Fruit fly (Drosophila melanogaster) whole organism, prepupa: ENCODE results near the gene Trx2.
A peak's percentile ranks its signal among the peaks of the same experiment; 100 is the strongest.

ENCODE experiments used
- Blimp-1 ChIP-seq: fragments of 200-800 bp; sonication (Bioruptor generic); optimal IDR thresholded peaks from 3 replicates; lab custom pipeline; 2017; ENCODE audit warnings: missing biosample characterization, missing genetic modification characterization, mild to moderate bottlenecking, moderate library complexity, missing genetic modification reagents
- CG10669 ChIP-seq: fragments of 200-800 bp; sonication (Bioruptor generic); optimal IDR thresholded peaks from 3 replicates; lab custom pipeline; 2018; ENCODE audit warnings: missing biosample characterization, mild to moderate bottlenecking, missing genetic modification characterization, moderate library complexity
- CG11294 ChIP-seq: fragments of 200-800 bp; sonication (Bioruptor generic); IDR thresholded peaks from 2 replicates; pipeline ENCODE4 v1.3.6; 2022; ENCODE audit warnings: missing biosample characterization, missing genetic modification characterization
- CG11902 ChIP-seq: fragments of 200-800 bp; sonication (Bioruptor generic); optimal IDR thresholded peaks from 3 replicates; lab custom pipeline; 2016; ENCODE audit warnings: missing biosample characterization, missing genetic modification characterization
- CG15336 ChIP-seq: fragments of 200-800 bp; sonication (Bioruptor generic); IDR thresholded peaks from 2 replicates; pipeline ENCODE4 v1.3.6; 2022; ENCODE audit warnings: missing biosample characterization, missing genetic modification characterization
- CG1621 ChIP-seq: fragments of 200-800 bp; sonication (Bioruptor generic); optimal IDR thresholded peaks from 3 replicates; lab custom pipeline; 2018; ENCODE audit warnings: missing biosample characterization, mild to moderate bottlenecking, missing genetic modification characterization
- CG16779 ChIP-seq: fragments of 200-800 bp; sonication (Bioruptor generic); optimal IDR thresholded peaks from 3 replicates; lab custom pipeline; 2017; ENCODE audit warnings: missing biosample characterization, mild to moderate bottlenecking, missing genetic modification characterization
- CG3032 ChIP-seq: fragments of 200-800 bp; optimal IDR thresholded peaks from 2 replicates; lab custom pipeline; 2019; ENCODE audit warnings: missing biosample characterization, mild to moderate bottlenecking, missing genetic modification characterization, moderate library complexity
- CG34406 ChIP-seq: fragments of 200-800 bp; sonication (Bioruptor generic); optimal IDR thresholded peaks from 3 replicates; lab custom pipeline; 2016; ENCODE audit warnings: missing biosample characterization, missing genetic modification characterization
- CG3919 ChIP-seq: fragments of 200-800 bp; sonication (Bioruptor generic); optimal IDR thresholded peaks from 3 replicates; lab custom pipeline; 2016; ENCODE audit warnings: missing biosample characterization, missing genetic modification characterization
- CG4318 ChIP-seq: fragments of 200-800 bp; sonication (Bioruptor generic); optimal IDR thresholded peaks from 3 replicates; lab custom pipeline; 2017; ENCODE audit warnings: missing biosample characterization, mild to moderate bottlenecking, missing genetic modification characterization
- CG6163 ChIP-seq: fragments of 200-800 bp; sonication (Bioruptor generic); IDR thresholded peaks from 3 replicates; pipeline ENCODE4 v1.3.6; 2022; ENCODE audit warnings: missing biosample characterization, missing genetic modification characterization
- CG6276 ChIP-seq: fragments of 200-800 bp; sonication (Bioruptor generic); optimal IDR thresholded peaks from 2 replicates; lab custom pipeline; 2017; ENCODE audit warnings: missing biosample characterization, mild to moderate bottlenecking, missing genetic modification characterization
- CG8319 ChIP-seq: fragments of 200-800 bp; sonication (Bioruptor generic); optimal IDR thresholded peaks from 3 replicates; lab custom pipeline; 2016; ENCODE audit warnings: missing biosample characterization, missing genetic modification characterization
- CG8632 ChIP-seq: fragments of 200-800 bp; sonication (Bioruptor generic); optimal IDR thresholded peaks from 3 replicates; lab custom pipeline; 2016; ENCODE audit warnings: missing biosample characterization, missing genetic modification characterization
- CG9139 ChIP-seq: fragments of 200-800 bp; sonication (Bioruptor generic); optimal IDR thresholded peaks from 3 replicates; lab custom pipeline; 2017; ENCODE audit warnings: missing biosample characterization, mild to moderate bottlenecking, missing genetic modification characterization
- Eip78C ChIP-seq: fragments of 200-800 bp; sonication (Bioruptor generic); peaks from one replicate; lab custom pipeline; 2016; ENCODE audit warnings: missing biosample characterization, missing genetic modification characterization
- Eip93F ChIP-seq: fragments of 200-800 bp; sonication (Bioruptor generic); optimal IDR thresholded peaks from 2 replicates; lab custom pipeline; 2016; ENCODE audit warnings: missing biosample characterization, mild to moderate bottlenecking, missing genetic modification characterization
- Ets21C ChIP-seq: fragments of 200-800 bp; sonication (Bioruptor generic); optimal IDR thresholded peaks from 3 replicates; lab custom pipeline; 2016; ENCODE audit warnings: missing biosample characterization, missing genetic modification characterization
- Ets96B ChIP-seq: fragments of 200-800 bp; optimal IDR thresholded peaks from 2 replicates; lab custom pipeline; 2019; ENCODE audit warnings: missing biosample characterization, mild to moderate bottlenecking, missing genetic modification characterization, moderate library complexity
- Gug ChIP-seq: fragments of 200-800 bp; sonication (Bioruptor generic); IDR thresholded peaks from 2 replicates; pipeline ENCODE4 v1.3.6; 2022; ENCODE audit warnings: missing biosample characterization, missing genetic modification characterization
- Hr39 ChIP-seq: fragments of 200-800 bp; sonication (Bioruptor generic); optimal IDR thresholded peaks from 2 replicates; lab custom pipeline; 2016; ENCODE audit warnings: missing biosample characterization, missing genetic modification characterization
- Hr4 ChIP-seq: fragments of 200-800 bp; sonication (Bioruptor generic); optimal IDR thresholded peaks from 3 replicates; lab custom pipeline; 2016; ENCODE audit warnings: missing biosample characterization, missing genetic modification characterization
- Lpt ChIP-seq: fragments of 200-800 bp; sonication (Bioruptor generic); optimal IDR thresholded peaks from 3 replicates; lab custom pipeline; 2016; ENCODE audit warnings: missing biosample characterization, missing genetic modification characterization
- Met ChIP-seq: fragments of 200-800 bp; sonication (Bioruptor generic); optimal IDR thresholded peaks from 3 replicates; lab custom pipeline; 2016; ENCODE audit warnings: missing biosample characterization, missing genetic modification characterization
- OdsH ChIP-seq: fragments of 200-800 bp; sonication (Bioruptor generic); optimal IDR thresholded peaks from 3 replicates; lab custom pipeline; 2016; ENCODE audit warnings: missing biosample characterization, missing genetic modification characterization
- Smox ChIP-seq: fragments of 200-800 bp; sonication (Bioruptor generic); optimal IDR thresholded peaks from 3 replicates; lab custom pipeline; 2016; ENCODE audit warnings: missing biosample characterization, missing genetic modification characterization
- Sox102F ChIP-seq: fragments of 200-800 bp; sonication (Bioruptor generic); optimal IDR thresholded peaks from 2 replicates; lab custom pipeline; 2016; ENCODE audit warnings: missing biosample characterization, mild to moderate bottlenecking, missing genetic modification characterization
- Sox14 ChIP-seq: fragments of 200-800 bp; sonication (Bioruptor generic); optimal IDR thresholded peaks from 3 replicates; lab custom pipeline; 2016; ENCODE audit warnings: missing biosample characterization, missing genetic modification characterization
- acj6 ChIP-seq: fragments of 200-800 bp; sonication (Bioruptor generic); optimal IDR thresholded peaks from 3 replicates; lab custom pipeline; 2016; ENCODE audit warnings: missing biosample characterization, missing genetic modification characterization
- cyc ChIP-seq: fragments of 200-800 bp; sonication (Bioruptor generic); optimal IDR thresholded peaks from 3 replicates; lab custom pipeline; 2016; ENCODE audit warnings: missing biosample characterization, missing genetic modification characterization
- eg ChIP-seq: fragments of 200-800 bp; sonication (Bioruptor generic); IDR thresholded peaks from 3 replicates; pipeline ENCODE4 v1.3.6; 2022; ENCODE audit warnings: missing biosample characterization, missing genetic modification characterization
- fd59A ChIP-seq: fragments of 200-800 bp; sonication (Bioruptor generic); optimal IDR thresholded peaks from 2 replicates; lab custom pipeline; 2017; ENCODE audit warnings: missing biosample characterization, mild to moderate bottlenecking, missing genetic modification characterization, missing genetic modification reagents
- fd85E ChIP-seq: fragments of 200-800 bp; sonication (Bioruptor generic); optimal IDR thresholded peaks from 3 replicates; lab custom pipeline; 2016; ENCODE audit warnings: missing biosample characterization, missing genetic modification characterization
- net ChIP-seq: fragments of 200-800 bp; sonication (Bioruptor generic); optimal IDR thresholded peaks from 3 replicates; lab custom pipeline; 2016; ENCODE audit warnings: missing biosample characterization, missing genetic modification characterization
- spab ChIP-seq: fragments of 200-800 bp; sonication (Bioruptor generic); optimal IDR thresholded peaks from 2 replicates; lab custom pipeline; 2017; ENCODE audit warnings: missing biosample characterization, mild to moderate bottlenecking, missing genetic modification characterization, missing genetic modification reagents
- ss ChIP-seq, 2 experiments: fragments of 200-800 bp; sonication (Bioruptor generic); optimal IDR thresholded peaks; 2 replicates in 1 of 2; 3 replicates in 1 of 2; lab custom pipeline; 2017 to 2018; ENCODE audit warnings: mild to moderate bottlenecking in 2 of 2, missing biosample characterization in 2 of 2, missing genetic modification characterization in 2 of 2, moderate library complexity in 1 of 2
- svp ChIP-seq: fragments of 200-800 bp; sonication (Bioruptor generic); peaks from one replicate; lab custom pipeline; 2016; ENCODE audit warnings: missing biosample characterization, missing genetic modification characterization

The Trx2 gene

dm6 chr2L:9633811-9634436 is 21.0 kb downstream of the Trx2 start, which contains the start of gene Apoltp (continued):
- TF ChIP-seq CG6163 (GFP tag; lab: Robert Waterston, UW) (peak; percentile 84), CG11294 (GFP tag; lab: Robert Waterston, UW) (peak; percentile 63), CG8319 (GFP tag; lab: Kevin White, UChicago) (peak; percentile 48), Gug (GFP tag; lab: Robert Waterston, UW) (peak; percentile 74), acj6 (GFP tag; lab: Kevin White, UChicago) (peak; percentile 60), Sox14 (GFP tag; lab: Kevin White, UChicago) (peak; percentile 45), cyc (GFP tag; lab: Kevin White, UChicago) (peak; percentile 75), CG4318 (GFP tag; lab: Kevin White, UChicago) (no peak), Smox (GFP tag; lab: Kevin White, UChicago) (peak; percentile 66), Lpt (GFP tag; lab: Kevin White, UChicago) (no peak), CG11902 (GFP tag; lab: Kevin White, UChicago) (peak; percentile 57), CG8632 (GFP tag; lab: Kevin White, UChicago) (peak; percentile 47), Ets21C (peak; percentile 2), Sox102F (GFP tag; lab: Kevin White, UChicago) (peak; percentile 70), Hr39 (GFP tag; lab: Kevin White, UChicago) (peak; percentile 20), CG34406 (GFP tag; lab: Kevin White, UChicago) (peak; percentile 60), CG3032 (peak; percentile 76), net (GFP tag; lab: Kevin White, UChicago) (peak; percentile 72), CG9139 (GFP tag; lab: Kevin White, UChicago) (peak; percentile 31), CG6276 (peak; percentile 69), ss (GFP tag; optimal IDR thresholded peaks at IDR 0.05; lab: Kevin White, UChicago) (peak; percentile 60 to 78), CG3919 (peak; percentile 84), CG15336 (GFP tag; lab: Robert Waterston, UW) (peak; percentile 74), fd59A (no peak), fd85E (GFP tag; lab: Kevin White, UChicago) (no peak), OdsH (peak; percentile 62), spab (GFP tag; lab: Kevin White, UChicago) (peak; percentile 76), Hr4 (GFP tag; lab: Kevin White, UChicago) (peak; percentile 68), CG10669 (peak; percentile 75), CG1621 (tag; lab: Kevin White, UChicago) (peak; percentile 26)

dm6 chr2L:9656300-9656699 is 43.3 kb downstream of the Trx2 start, which contains the start of gene CG33299:
Gene CG33299, plus strand, starts transcription at chr2L:9656600.
- TF ChIP-seq fd59A (no peak), Hr4 (GFP tag; lab: Kevin White, UChicago) (no peak), svp (GFP tag; lab: Kevin White, UChicago) (no peak), Smox (GFP tag; lab: Kevin White, UChicago) (no peak), Ets96B (tag; lab: Kevin White, UChicago) (no peak), OdsH (no peak), CG3032 (no peak), Met (GFP tag; lab: Kevin White, UChicago) (no peak), CG16779 (tag; lab: Kevin White, UChicago) (no peak), Eip93F (GFP tag; lab: Kevin White, UChicago) (no peak), CG10669 (no peak), eg (GFP tag; lab: Robert Waterston, UW) (no peak), Eip78C (no peak), CG15336 (GFP tag; lab: Robert Waterston, UW) (no peak), Blimp-1 (no peak)
